Worm (Caenorhabditis elegans) whole organism, dauer: ENCODE measurements around the gene ufd-2.

Experiments used
- unc-62 ChIP-seq: sonication (generic microtip); optimal IDR thresholded peaks from 2 replicates; lab custom pipeline; 2017; ENCODE audit warnings: missing biosample characterization, missing genetic modification reagents, missing genetic modification characterization

Gene ufd-2

ce11 chrII:8062334-8062791 is at the start of gene ufd-2:
TSS of gene ufd-2 (plus strand) at chrII:8062741.
- no peak for TF ChIP-seq unc-62 (GFP tag; lab: Kevin White, UChicago)

DNA sequence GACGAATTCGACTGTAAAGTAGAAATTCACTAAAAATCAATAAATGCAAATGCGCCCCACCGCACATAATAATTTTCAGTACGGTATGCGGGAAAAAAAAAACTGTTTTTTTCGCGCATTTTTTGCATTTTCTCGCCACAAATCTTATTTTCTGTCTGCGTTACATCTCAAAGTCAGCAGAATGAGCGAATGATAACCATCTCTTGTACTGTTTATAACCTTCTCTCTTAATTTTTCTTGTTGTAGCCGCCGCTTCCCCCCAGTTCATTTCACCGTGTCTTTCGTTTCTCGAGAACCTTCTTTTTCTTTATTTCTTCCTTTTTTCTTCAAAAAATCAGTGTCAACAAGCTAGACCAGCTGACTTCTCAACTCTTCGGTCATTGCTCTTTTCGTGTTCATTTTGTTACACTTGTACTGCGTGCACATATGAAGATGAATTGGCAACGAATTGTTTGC is 47.0 kb upstream of the ufd-2 start:
- no peak for TF ChIP-seq unc-62 (GFP tag; lab: Kevin White, UChicago)

DNA sequence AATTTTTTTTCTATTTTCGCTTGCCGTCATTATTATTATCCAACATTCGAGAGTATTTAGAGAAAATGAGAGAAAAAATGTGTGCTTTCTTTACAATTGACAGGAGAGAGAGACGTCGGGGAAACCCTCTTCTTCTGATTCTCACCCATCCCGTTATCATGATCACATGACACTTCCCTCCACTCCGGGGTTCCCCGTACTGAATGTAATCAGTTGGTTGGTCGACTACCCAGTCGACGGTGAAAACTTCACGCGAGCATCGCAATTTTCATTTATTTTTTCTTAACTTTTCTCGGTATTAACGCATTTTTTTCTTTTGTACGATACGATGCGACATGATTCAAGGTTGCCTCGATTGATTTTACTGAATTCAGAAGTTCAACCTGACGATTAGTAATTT is 46.4 kb upstream of the ufd-2 start:
- TF ChIP-seq unc-62 (GFP tag; lab: Kevin White, UChicago), result no peak

- TF ChIP-seq unc-62 (GFP tag; lab: Kevin White, UChicago), result no peak
These were observed 45.8 kb upstream of the ufd-2 start for ce11 chrII:8016761-8017160.

DNA sequence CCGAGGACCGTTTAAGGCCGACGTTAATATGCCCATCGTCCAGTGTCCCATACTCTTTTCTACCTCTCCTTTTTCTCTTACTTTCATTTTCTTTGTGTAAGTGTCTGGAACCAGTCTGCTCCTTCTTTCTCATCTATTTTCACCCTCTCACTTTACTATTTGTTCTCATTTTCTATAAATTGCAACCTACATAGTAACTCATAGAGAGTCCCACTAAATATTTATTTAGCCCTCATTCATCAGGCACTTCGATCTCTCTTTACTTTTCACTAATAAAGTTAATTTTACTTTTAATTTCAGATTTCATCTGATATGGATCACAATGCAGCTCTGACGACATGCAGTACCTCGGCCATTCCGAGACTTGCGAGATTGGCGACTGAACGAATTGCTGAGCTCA is 45.2 kb upstream of the ufd-2 start, which contains the start of gene zyg-11:
zyg-11 (plus strand) TSS at position 301 of the 400 bp plus-strand sequence.
- TF ChIP-seq unc-62 (GFP tag; lab: Kevin White, UChicago), result no peak

DNA sequence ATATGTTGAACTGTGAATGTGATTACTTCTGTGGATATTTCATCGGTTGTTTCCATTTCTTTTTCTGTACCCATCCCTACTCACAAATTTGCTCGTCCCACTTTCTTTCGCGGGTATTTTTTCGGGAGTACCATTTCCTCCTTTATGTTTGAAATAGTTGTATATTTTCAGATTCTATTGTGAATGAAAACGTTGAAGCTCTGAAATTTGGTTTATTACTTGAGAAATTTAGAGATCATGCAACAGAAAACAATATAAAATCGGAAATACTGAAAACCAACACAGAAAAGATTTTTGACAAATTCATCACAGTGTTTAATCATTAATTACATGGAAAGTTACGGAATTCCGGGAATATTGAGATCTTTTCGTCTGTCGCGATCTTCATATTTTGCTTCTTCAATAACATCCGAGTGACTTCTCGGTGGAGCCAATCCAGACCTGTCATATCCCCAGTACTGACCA is 41.9 kb upstream of the ufd-2 start:
- TF ChIP-seq unc-62 (GFP tag; lab: Kevin White, UChicago), result no peak

ce11 chrII:8022461-8022860 is 40.1 kb upstream of the ufd-2 start, which contains the start of gene hda-2:
TSS of gene hda-2 (minus strand) at chrII:8022561.
- TF ChIP-seq unc-62 (GFP tag; lab: Kevin White, UChicago), result no peak

- no peak for TF ChIP-seq unc-62 (GFP tag; lab: Kevin White, UChicago)
These were observed 34.9 kb upstream of the ufd-2 start, which contains the start of gene swsn-7 for ce11 chrII:8027663-8028062. TSS of gene swsn-7 (minus strand) at chrII:8027763.

- TF ChIP-seq unc-62 (GFP tag; lab: Kevin White, UChicago), result no peak
These were observed 34.3 kb upstream of the ufd-2 start for ce11 chrII:8028246-8028694.

ce11 chrII:8028730-8029129 is 33.8 kb upstream of the ufd-2 start:
- TF ChIP-seq unc-62 (GFP tag; lab: Kevin White, UChicago), result no peak

DNA sequence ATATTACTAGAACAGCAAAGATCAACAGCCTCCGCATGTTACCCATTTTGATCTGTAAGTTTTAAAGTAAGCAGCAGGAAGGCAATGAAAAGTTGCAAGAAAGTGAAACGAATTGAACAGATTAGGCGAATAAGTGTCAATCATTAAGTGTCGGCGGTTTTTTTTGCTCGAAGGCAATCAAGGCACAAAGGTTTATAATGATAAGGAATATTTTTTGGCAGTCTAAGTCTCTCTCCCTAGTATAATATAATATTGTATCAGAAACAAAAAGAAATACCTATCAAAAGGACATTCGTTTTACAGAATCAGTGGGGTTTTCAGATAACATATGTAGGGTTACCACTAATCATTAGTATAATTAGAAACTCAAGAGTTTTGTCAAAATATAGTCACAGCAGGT is 29.9 kb upstream of the ufd-2 start, which contains the start of gene nrf-6:
nrf-6 (minus strand) TSS at position 52 of the 400 bp plus-strand sequence.
- TF ChIP-seq unc-62 (GFP tag; lab: Kevin White, UChicago), result no peak

DNA sequence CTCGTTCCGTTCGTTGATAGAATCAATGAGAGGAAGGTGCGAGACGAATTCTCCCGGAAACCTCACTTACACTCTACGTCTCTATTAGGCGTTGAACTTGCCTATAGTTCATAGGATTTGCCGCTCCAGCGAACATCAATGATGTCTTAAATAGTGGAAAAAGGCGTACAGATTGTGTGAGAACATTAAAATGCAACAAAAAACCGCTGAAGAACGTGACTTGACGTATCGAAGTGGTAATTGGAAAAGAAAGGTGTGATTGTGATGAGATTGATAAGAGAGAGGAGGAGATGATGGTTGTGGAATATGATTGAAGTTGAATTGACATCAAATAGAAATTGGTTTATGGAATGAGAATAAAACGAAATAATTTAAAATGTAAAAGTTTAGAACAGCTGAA is 28.5 kb upstream of the ufd-2 start:
- no peak for TF ChIP-seq unc-62 (GFP tag; lab: Kevin White, UChicago)

DNA sequence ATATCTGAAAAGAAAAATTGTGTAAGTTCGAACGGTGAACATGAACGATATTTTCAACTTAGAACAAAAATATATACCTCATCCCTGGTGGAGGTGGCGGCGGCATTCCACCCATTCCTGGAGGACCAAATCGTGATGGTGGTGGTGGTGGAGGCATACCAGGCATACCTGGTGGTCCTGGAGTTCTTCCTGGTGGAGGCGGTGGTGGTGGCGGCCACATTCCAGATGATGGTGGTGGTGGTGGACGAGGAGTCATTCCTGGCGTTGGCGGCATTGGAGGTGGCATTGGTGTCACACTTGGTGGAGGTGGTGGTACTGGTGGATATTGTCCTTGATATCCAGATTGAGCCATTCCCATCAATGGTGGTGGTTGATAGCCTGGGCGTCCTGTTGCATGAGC is 27.9 kb upstream of the ufd-2 start:
- no peak for TF ChIP-seq unc-62 (GFP tag; lab: Kevin White, UChicago)

DNA sequence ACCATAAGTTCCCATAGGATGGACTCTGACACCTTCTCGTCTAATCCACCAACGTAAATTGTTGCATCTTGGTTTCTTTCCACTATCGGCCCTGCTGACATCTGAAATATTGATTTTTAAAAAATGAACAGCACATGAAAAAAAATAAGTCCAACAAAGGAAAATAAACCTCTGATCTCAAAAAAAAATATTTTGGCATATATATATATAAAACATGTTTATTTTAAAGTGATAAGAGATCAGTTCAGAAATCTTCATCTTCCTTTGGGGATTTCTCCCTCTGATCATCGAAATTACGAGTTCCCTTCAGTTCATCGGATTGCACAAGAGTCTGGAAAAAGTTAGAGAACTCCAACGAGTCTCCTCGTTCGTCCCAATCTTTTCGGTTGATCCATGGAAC is 26.9 kb upstream of the ufd-2 start, which contains the start of gene sap-49:
sap-49 (minus strand) TSS at position 101 of the 400 bp plus-strand sequence.
- no peak for TF ChIP-seq unc-62 (GFP tag; lab: Kevin White, UChicago)

ce11 chrII:8037246-8037645 is 25.3 kb upstream of the ufd-2 start, which contains the start of gene arp-6:
TSS of gene arp-6 (minus strand) at chrII:8037346.
- no peak for TF ChIP-seq unc-62 (GFP tag; lab: Kevin White, UChicago)

ce11 chrII:8037863-8038262 is 24.7 kb upstream of the ufd-2 start, which contains the start of gene C08B11.9:
TSS of gene C08B11.9 (minus strand) at chrII:8038169.
- no peak for TF ChIP-seq unc-62 (GFP tag; lab: Kevin White, UChicago)

DNA sequence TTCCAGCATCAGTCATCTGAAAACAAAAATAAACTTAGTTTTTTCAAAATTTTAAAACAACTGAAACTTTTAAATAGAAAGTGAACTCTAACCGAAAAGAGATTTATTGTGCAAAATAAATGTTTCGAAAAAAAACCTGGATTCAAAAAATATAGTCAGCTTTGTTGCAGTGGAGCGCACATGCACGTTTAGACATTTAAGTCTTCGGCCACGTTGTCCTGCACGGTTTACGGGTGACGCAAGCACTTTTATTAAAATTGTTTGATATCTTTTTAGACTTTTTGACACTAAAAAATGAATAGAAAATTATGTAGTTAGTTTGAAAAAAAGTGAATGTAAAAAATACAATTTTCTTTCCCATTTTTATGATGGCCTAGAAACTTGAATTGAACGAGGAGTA is 23.1 kb upstream of the ufd-2 start, which contains the start of the genes ubh-4 and algn-6:
ubh-4 (minus strand) TSS at position 182 of the 400 bp plus-strand sequence.
algn-6 (plus strand) TSS at position 387 of the 400 bp plus-strand sequence.
- no peak for TF ChIP-seq unc-62 (GFP tag; lab: Kevin White, UChicago)
